Worm (Caenorhabditis elegans) whole organism, midembryonic: ENCODE measurements around the gene C29F7.3.

ENCODE experiments used
- T22C8.4 ChIP-seq: fragments of 200-800 bp; sonication (Bioruptor generic); IDR thresholded peaks from 2 replicates; pipeline ENCODE4 v1.3.6; 2022; ENCODE audit warnings: missing genetic modification characterization, missing compliant biosample characterization
- cog-1 ChIP-seq: sonication (generic microtip); optimal IDR thresholded peaks from 2 replicates; lab custom pipeline; 2016; ENCODE audit warnings: missing genetic modification characterization, missing compliant biosample characterization
- flt-1 ChIP-seq: fragments of 200-800 bp; sonication (Bioruptor generic); IDR thresholded peaks from 2 replicates; pipeline ENCODE4 v1.3.6; 2022; ENCODE audit warnings: missing genetic modification characterization, missing compliant biosample characterization
- med-1 ChIP-seq: sonication (generic microtip); optimal IDR thresholded peaks from 2 replicates; lab custom pipeline; 2017; ENCODE audit warnings: missing genetic modification characterization, mild to moderate bottlenecking, missing compliant biosample characterization, antibody characterized with exemption, missing genetic modification reagents; ENCODE audit not compliant: insufficient read depth
- ref-1 ChIP-seq: fragments of 200-800 bp; sonication (Bioruptor generic); conservative IDR thresholded peaks from 2 replicates; pipeline ENCODE4 v1.3.6; 2022; ENCODE audit warnings: missing genetic modification reagents, missing genetic modification characterization, missing compliant biosample characterization
- tab-1 ChIP-seq: fragments of 200-800 bp; sonication (Bioruptor generic); IDR thresholded peaks from 2 replicates; pipeline ENCODE4 v1.3.6; 2022; ENCODE audit warnings: missing genetic modification characterization, missing compliant biosample characterization
- ztf-23 ChIP-seq: fragments of 200-800 bp; sonication (Bioruptor generic); IDR thresholded peaks from 2 replicates; pipeline ENCODE4 v1.3.6; 2022; ENCODE audit warnings: missing genetic modification reagents, missing genetic modification characterization, missing compliant biosample characterization
- ztf-29 ChIP-seq: fragments of 200-800 bp; sonication (Bioruptor generic); IDR thresholded peaks from 2 replicates; pipeline ENCODE4 v1.3.6; 2022; ENCODE audit warnings: missing genetic modification reagents, missing genetic modification characterization, missing compliant biosample characterization

DNA sequence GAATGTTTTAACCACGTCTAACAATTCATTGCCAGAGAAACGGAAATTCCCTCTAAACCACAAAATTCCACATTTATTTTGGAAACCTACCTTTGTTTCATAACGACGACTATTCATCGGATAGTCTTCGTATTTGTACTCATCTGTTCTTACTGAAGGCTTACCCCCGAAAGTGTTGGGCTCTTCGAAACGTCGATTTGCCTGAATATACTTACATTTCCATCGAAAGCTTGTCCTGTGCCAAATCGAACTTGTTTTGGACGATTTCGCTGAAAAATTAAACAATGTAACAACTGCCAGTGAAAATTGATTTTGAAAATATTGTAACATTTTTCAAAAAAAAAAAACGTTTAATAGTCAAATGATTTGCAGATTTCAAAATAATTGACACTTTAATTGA lies 42.8 kb upstream of the C29F7.3 start, which contains the start of gene F02D10.3:
- TF ChIP-seq flt-1 (GFP tag; lab: Robert Waterston, UW) (no peak), T22C8.4 (GFP tag; lab: Robert Waterston, UW) (no peak), ref-1 (no peak), med-1 (GFP tag; lab: Kevin White, UChicago) (no peak), tab-1 (no peak), ztf-29 (GFP tag; lab: Robert Waterston, UW) (no peak), ztf-23 (no peak), cog-1 (tag; lab: Kevin White, UChicago) (no peak)
